Fruit fly (Drosophila melanogaster) whole organism, embryonic: ENCODE results near the gene Mco4.

Source experiments
- Aef1 ChIP-seq: fragments of 200-800 bp; sonication (Bioruptor generic); IDR thresholded peaks from 3 replicates; pipeline ENCODE4 v1.3.6; 2022; ENCODE audit warnings: missing biosample characterization, missing genetic modification characterization
- Antp ChIP-seq: fragments of 200-800 bp; sonication (Bioruptor generic); optimal IDR thresholded peaks from 3 replicates; lab custom pipeline; 2016; ENCODE audit warnings: missing biosample characterization, missing genetic modification characterization
- CG11504 ChIP-seq: fragments of 200-800 bp; sonication (Bioruptor generic); optimal IDR thresholded peaks from 3 replicates; lab custom pipeline; 2019; ENCODE audit warnings: missing biosample characterization, mild to moderate bottlenecking, missing genetic modification characterization, moderate library complexity
- CG12236 ChIP-seq: fragments of 200-800 bp; sonication (Bioruptor generic); optimal IDR thresholded peaks from 2 replicates; lab custom pipeline; 2016; ENCODE audit warnings: missing biosample characterization, missing genetic modification characterization
- CG12299 ChIP-seq: fragments of 200-800 bp; sonication (Bioruptor generic); optimal IDR thresholded peaks from 2 replicates; lab custom pipeline; 2018; ENCODE audit warnings: missing biosample characterization, mild to moderate bottlenecking, missing genetic modification characterization
- CG15601 ChIP-seq: fragments of 200-800 bp; sonication (Bioruptor generic); optimal IDR thresholded peaks from 3 replicates; lab custom pipeline; 2019; ENCODE audit warnings: missing biosample characterization, mild to moderate bottlenecking, missing genetic modification characterization, moderate library complexity
- CG16813 ChIP-seq: fragments of 200-800 bp; sonication (Bioruptor generic); IDR thresholded peaks from 3 replicates; pipeline ENCODE4 v1.3.6; 2022; ENCODE audit warnings: missing biosample characterization, missing genetic modification characterization; ENCODE audit not compliant: partially characterized antibody
- CG17186 ChIP-seq: fragments of 200-800 bp; sonication (Bioruptor generic); optimal IDR thresholded peaks from 3 replicates; lab custom pipeline; 2017; ENCODE audit warnings: missing biosample characterization, missing genetic modification reagents, missing genetic modification characterization
- CG18764 ChIP-seq: fragments of 200-800 bp; sonication (Bioruptor generic); optimal IDR thresholded peaks from 3 replicates; lab custom pipeline; 2016; ENCODE audit warnings: missing biosample characterization, missing genetic modification characterization
- CG31388 ChIP-seq: fragments of 200-800 bp; sonication (Bioruptor generic); optimal IDR thresholded peaks from 2 replicates; lab custom pipeline; 2016; ENCODE audit warnings: missing biosample characterization, missing genetic modification characterization
- CG4360 ChIP-seq: fragments of 200-800 bp; sonication (Bioruptor generic); IDR thresholded peaks from 2 replicates; pipeline ENCODE4 v1.3.6; 2022; ENCODE audit warnings: missing biosample characterization, missing genetic modification characterization
- CG6654 ChIP-seq: fragments of 200-800 bp; sonication (Bioruptor generic); optimal IDR thresholded peaks from 2 replicates; lab custom pipeline; 2017; ENCODE audit warnings: missing biosample characterization, mild to moderate bottlenecking, missing genetic modification characterization
- CG7556 ChIP-seq: fragments of 200-800 bp; sonication (Bioruptor generic); optimal IDR thresholded peaks from 2 replicates; lab custom pipeline; 2017; ENCODE audit warnings: missing biosample characterization, mild to moderate bottlenecking, missing genetic modification characterization
- CG7987 ChIP-seq: fragments of 200-800 bp; sonication (Bioruptor generic); optimal IDR thresholded peaks from 2 replicates; lab custom pipeline; 2018; ENCODE audit warnings: missing biosample characterization, mild to moderate bottlenecking, missing genetic modification characterization, moderate library complexity
- CG8765 ChIP-seq: fragments of 200-800 bp; sonication (Bioruptor generic); IDR thresholded peaks from 2 replicates; pipeline ENCODE4 v1.3.6; 2022; ENCODE audit warnings: missing biosample characterization, missing genetic modification characterization
- CG9215 ChIP-seq: fragments of 200-800 bp; sonication (Bioruptor generic); IDR thresholded peaks from 2 replicates; pipeline ENCODE4 v1.3.6; 2022; ENCODE audit warnings: missing biosample characterization, missing genetic modification characterization
- CG9797 ChIP-seq: fragments of 200-800 bp; sonication (Bioruptor generic); optimal IDR thresholded peaks from 3 replicates; lab custom pipeline; 2018; ENCODE audit warnings: missing biosample characterization, mild to moderate bottlenecking, missing genetic modification characterization
- Dp ChIP-seq: fragments of 200-800 bp; sonication (Bioruptor generic); optimal IDR thresholded peaks from 2 replicates; lab custom pipeline; 2018; ENCODE audit warnings: missing biosample characterization, mild to moderate bottlenecking, missing genetic modification characterization, moderate library complexity
- E2f1 ChIP-seq: fragments of 200-800 bp; sonication (Bioruptor generic); IDR thresholded peaks from 2 replicates; pipeline ENCODE4 v1.3.6; 2022; ENCODE audit warnings: missing biosample characterization, missing genetic modification characterization
- E2f2 ChIP-seq: fragments of 200-800 bp; sonication (Bioruptor generic); IDR thresholded peaks from 2 replicates; pipeline ENCODE4 v1.3.6; 2022; ENCODE audit warnings: missing biosample characterization, missing genetic modification characterization
- ERR ChIP-seq: fragments of 200-800 bp; sonication (Bioruptor generic); optimal IDR thresholded peaks from 2 replicates; lab custom pipeline; 2016; ENCODE audit warnings: missing biosample characterization, missing genetic modification characterization
- Hr3 ChIP-seq: fragments of 200-800 bp; sonication (Bioruptor generic); optimal IDR thresholded peaks from 3 replicates; lab custom pipeline; 2016; ENCODE audit warnings: missing biosample characterization, missing genetic modification characterization
- MBD-R2 ChIP-seq: fragments of 200-800 bp; sonication (Bioruptor generic); IDR thresholded peaks from 2 replicates; pipeline ENCODE4 v1.3.6; 2022; ENCODE audit warnings: missing biosample characterization, missing genetic modification characterization
- Mad ChIP-seq: fragments of 200-800 bp; sonication (Bioruptor generic); optimal IDR thresholded peaks from 2 replicates; lab custom pipeline; 2016; ENCODE audit warnings: missing biosample characterization, missing genetic modification characterization
- Mes4 ChIP-seq: fragments of 200-800 bp; sonication (Bioruptor generic); optimal IDR thresholded peaks from 2 replicates; lab custom pipeline; 2016; ENCODE audit warnings: missing biosample characterization, missing genetic modification characterization
- Nf-YB ChIP-seq: fragments of 200-800 bp; sonication (Bioruptor generic); optimal IDR thresholded peaks from 3 replicates; lab custom pipeline; 2019; ENCODE audit warnings: missing biosample characterization, mild to moderate bottlenecking, missing genetic modification characterization, moderate library complexity
- PHDP ChIP-seq: fragments of 200-800 bp; sonication (Bioruptor generic); optimal IDR thresholded peaks from 3 replicates; lab custom pipeline; 2018; ENCODE audit warnings: missing biosample characterization, mild to moderate bottlenecking, missing genetic modification characterization, moderate library complexity
- Pdp1 ChIP-seq, 2 experiments: fragments of 200-800 bp; sonication (Bioruptor generic); optimal IDR thresholded peaks; 3 replicates each; lab custom pipeline; 2016; ENCODE audit warnings: missing biosample characterization in 2 of 2, missing genetic modification characterization in 2 of 2, mild to moderate bottlenecking in 1 of 2, moderate library complexity in 1 of 2
- Taf1 ChIP-seq: fragments of 200-800 bp; sonication (Bioruptor generic); IDR thresholded peaks from 2 replicates; pipeline ENCODE4 v1.3.6; 2022; ENCODE audit warnings: missing biosample characterization, missing genetic modification characterization
- Usf ChIP-seq: fragments of 200-800 bp; sonication (Bioruptor generic); optimal IDR thresholded peaks from 2 replicates; lab custom pipeline; 2017; ENCODE audit warnings: missing genotype, missing biosample characterization, missing genetic modification characterization
- Xrp1 ChIP-seq: fragments of 200-800 bp; sonication (Bioruptor generic); IDR thresholded peaks from 2 replicates; pipeline ENCODE4 v1.3.6; 2022; ENCODE audit warnings: missing biosample characterization, missing genetic modification characterization
- aop ChIP-seq: fragments of 200-800 bp; sonication (Bioruptor generic); IDR thresholded peaks from 2 replicates; pipeline ENCODE4 v1.3.6; 2022; ENCODE audit warnings: missing biosample characterization, missing genetic modification characterization
- ash1 ChIP-seq: fragments of 200-800 bp; sonication (Bioruptor generic); optimal IDR thresholded peaks from 2 replicates; lab custom pipeline; 2018; ENCODE audit warnings: missing biosample characterization, mild to moderate bottlenecking, missing genetic modification characterization
- bcd ChIP-seq: fragments of 200-800 bp; sonication (Bioruptor generic); optimal IDR thresholded peaks from 2 replicates; lab custom pipeline; 2017; ENCODE audit warnings: missing biosample characterization, mild to moderate bottlenecking, missing genetic modification characterization
- dm ChIP-seq: fragments of 200-800 bp; sonication (Bioruptor generic); optimal IDR thresholded peaks from 3 replicates; lab custom pipeline; 2016; ENCODE audit warnings: missing biosample characterization, missing genetic modification characterization
- gce ChIP-seq: fragments of 200-800 bp; sonication (Bioruptor generic); IDR thresholded peaks from 3 replicates; pipeline ENCODE4 v1.3.6; 2022; ENCODE audit warnings: missing biosample characterization, missing genetic modification characterization
- gem ChIP-seq: fragments of 200-800 bp; sonication (Bioruptor generic); optimal IDR thresholded peaks from 2 replicates; lab custom pipeline; 2019; ENCODE audit warnings: missing biosample characterization, mild to moderate bottlenecking, missing genetic modification characterization, moderate library complexity
- grau ChIP-seq: fragments of 200-800 bp; optimal IDR thresholded peaks from 3 replicates; lab custom pipeline; 2019; ENCODE audit warnings: missing biosample characterization, mild to moderate bottlenecking, missing genetic modification characterization, moderate library complexity
- gro ChIP-seq: fragments of 200-800 bp; sonication (Bioruptor generic); optimal IDR thresholded peaks from 2 replicates; lab custom pipeline; 2016; ENCODE audit warnings: missing biosample characterization, missing genetic modification characterization
- gsb ChIP-seq: fragments of 200-800 bp; sonication (Bioruptor generic); IDR thresholded peaks from 2 replicates; pipeline ENCODE4 v1.3.6; 2022; ENCODE audit warnings: missing biosample characterization, missing genetic modification characterization
- ham ChIP-seq: fragments of 200-800 bp; sonication (Bioruptor generic); IDR thresholded peaks from 2 replicates; pipeline ENCODE4 v1.3.6; 2022; ENCODE audit warnings: missing biosample characterization, missing genetic modification characterization
- hbn ChIP-seq: fragments of 200-800 bp; sonication (Bioruptor generic); IDR thresholded peaks from 2 replicates; pipeline ENCODE4 v1.3.6; 2022; ENCODE audit warnings: missing biosample characterization, missing genetic modification characterization; ENCODE audit not compliant: partially characterized antibody
- insv ChIP-seq, 2 experiments: fragments of 200-800 bp; sonication (Bioruptor generic); optimal IDR thresholded peaks; 3 replicates each; lab custom pipeline; 2016 to 2018; ENCODE audit warnings: missing biosample characterization in 2 of 2, missing genetic modification characterization in 2 of 2
- lab ChIP-seq: fragments of 200-800 bp; sonication (Bioruptor generic); optimal IDR thresholded peaks from 3 replicates; lab custom pipeline; 2017; ENCODE audit warnings: missing biosample characterization, missing genetic modification characterization, mild to moderate bottlenecking, moderate library complexity, missing genetic modification reagents
- lola ChIP-seq, 3 experiments: fragments of >200 bp in 2 of 3; fragments of 200-800 bp in 1 of 3; sonication (Bioruptor generic) in 1 of 3; optimal IDR thresholded peaks; 2 replicates each; lab custom pipeline; 2017 to 2019; ENCODE audit warnings: missing biosample characterization in 3 of 3, missing genetic modification characterization in 3 of 3, mild to moderate bottlenecking in 1 of 3, moderate library complexity in 1 of 3
- nom ChIP-seq: fragments of 200-800 bp; sonication (Bioruptor generic); optimal IDR thresholded peaks from 2 replicates; lab custom pipeline; 2017; ENCODE audit warnings: missing biosample characterization, missing genetic modification characterization, mild to moderate bottlenecking, moderate library complexity, missing genetic modification reagents
- shn ChIP-seq: fragments of 200-800 bp; sonication (Bioruptor generic); optimal IDR thresholded peaks from 3 replicates; lab custom pipeline; 2016; ENCODE audit warnings: missing biosample characterization, missing genetic modification characterization
- slou ChIP-seq: fragments of 200-800 bp; sonication (Bioruptor generic); optimal IDR thresholded peaks from 3 replicates; lab custom pipeline; 2016; ENCODE audit warnings: missing biosample characterization, missing genetic modification characterization
- slp2 ChIP-seq: fragments of 200-800 bp; sonication (Bioruptor generic); optimal IDR thresholded peaks from 2 replicates; lab custom pipeline; 2016; ENCODE audit warnings: missing biosample characterization, missing genetic modification characterization
- trh ChIP-seq: fragments of 200-800 bp; sonication (Bioruptor generic); optimal IDR thresholded peaks from 2 replicates; lab custom pipeline; 2016; ENCODE audit warnings: missing biosample characterization, missing genetic modification characterization
- yki ChIP-seq: fragments of >200 bp; optimal IDR thresholded peaks from 3 replicates; lab custom pipeline; 2018
- zen ChIP-seq: fragments of 200-800 bp; sonication (Bioruptor generic); optimal IDR thresholded peaks from 3 replicates; lab custom pipeline; 2018; ENCODE audit warnings: missing biosample characterization, mild to moderate bottlenecking, missing genetic modification characterization, moderate library complexity

Gene Mco4

DNA sequence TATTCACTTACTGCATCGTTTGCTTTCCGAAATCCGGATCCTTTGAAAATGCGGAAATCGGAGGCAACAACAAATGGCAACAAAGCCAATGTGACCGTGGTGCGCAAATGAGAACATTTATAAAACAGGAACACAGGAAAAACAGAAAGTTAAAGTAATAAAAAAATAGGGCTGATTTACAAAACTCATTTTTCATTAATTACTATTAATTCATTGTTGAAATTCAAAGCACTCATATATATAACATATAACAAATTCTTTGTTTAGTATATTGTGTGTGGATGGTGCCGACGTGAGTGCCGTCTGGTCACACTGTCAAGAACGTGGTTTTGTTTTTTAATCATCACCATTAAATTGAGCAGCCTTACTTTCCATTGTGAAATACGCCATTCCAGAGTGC, 4.8 kb upstream of the Mco4 start, which contains the start of the genes Arp8 and CG6769:
Arp8 (minus strand) TSS at position 90 of the 400 bp plus-strand sequence.
CG6769 (plus strand) TSS at position 292 of the 400 bp plus-strand sequence.
- TF ChIP-seq slou (GFP tag; lab: Kevin White, UChicago) (no peak), CG31388 (GFP tag; lab: Kevin White, UChicago) (no peak), insv (GFP tag; optimal IDR thresholded peaks at IDR 0.05; lab: Kevin White, UChicago) (no peak), slp2 (GFP tag; lab: Kevin White, UChicago) (no peak), ERR (GFP tag; lab: Kevin White, UChicago) (no peak), lab (no peak), CG16813 (GFP tag; lab: Robert Waterston, UW) (no peak), Pdp1 (GFP tag; optimal IDR thresholded peaks at IDR 0.05; lab: Kevin White, UChicago) (peak in 1 of 2 experiments; percentile 26), CG7987 (GFP tag; lab: Kevin White, UChicago) (no peak), CG7556 (no peak), CG8765 (GFP tag; lab: Robert Waterston, UW) (no peak), E2f1 (GFP tag; lab: Robert Waterston, UW) (no peak), CG18764 (no peak), lola (GFP tag; optimal IDR thresholded peaks at IDR 0.05; lab: Kevin White, UChicago) (peak in 1 of 3 experiments; percentile 33), zen (peak; percentile 4), CG9215 (no peak), nom (GFP tag; lab: Kevin White, UChicago) (peak; percentile 2), E2f2 (GFP tag; lab: Robert Waterston, UW) (peak; percentile 34; the same call in 1 of the 2 replicates), Nf-YB (GFP tag; lab: Kevin White, UChicago) (no peak), CG9797 (peak; percentile 80), Dp (peak; percentile 14), CG4360 (peak; percentile 27; the same call in 1 of the 2 replicates), gem (tag; lab: Kevin White, UChicago) (peak; percentile 40), Xrp1 (GFP tag; lab: Robert Waterston, UW) (0 out of 2 replicates have a peak, but pooled peaks have one; percentile 14), ash1 (GFP tag; lab: Kevin White, UChicago) (no peak), CG12236 (GFP tag; lab: Kevin White, UChicago) (no peak), Hr3 (GFP tag; lab: Kevin White, UChicago) (no peak), shn (no peak), gsb (GFP tag; lab: Robert Waterston, UW) (no peak), gro (GFP tag; lab: Kevin White, UChicago) (no peak), Taf1 (GFP tag; lab: Robert Waterston, UW) (no peak), bcd (GFP tag; lab: Kevin White, UChicago) (no peak), Aef1 (GFP tag; lab: Robert Waterston, UW) (no peak), aop (GFP tag; lab: Robert Waterston, UW) (no peak), CG11504 (no peak), MBD-R2 (GFP tag; lab: Robert Waterston, UW) (peak; percentile 74), gce (no peak), grau (tag; lab: Kevin White, UChicago) (peak; percentile 57), yki (lab: Kevin White, UChicago) (no peak), trh (GFP tag; lab: Kevin White, UChicago) (no peak), Mad (GFP tag; lab: Kevin White, UChicago) (no peak), PHDP (tag; lab: Kevin White, UChicago) (peak; percentile 2), hbn (no peak), Usf (no peak), CG12299 (tag; lab: Kevin White, UChicago) (peak; percentile 17), dm (GFP tag; lab: Kevin White, UChicago) (peak; percentile 47), Mes4 (GFP tag; lab: Kevin White, UChicago) (no peak), ham (GFP tag; lab: Robert Waterston, UW) (no peak), CG6654 (no peak), CG17186 (GFP tag; lab: Kevin White, UChicago) (peak; percentile 46), CG15601 (tag; lab: Kevin White, UChicago) (no peak), Antp (GFP tag; lab: Kevin White, UChicago) (no peak)
